Fruit fly (Drosophila melanogaster) whole organism, embryonic: Measurements from ENCODE around the gene WRNexo.
A peak's percentile ranks its signal among the peaks of the same experiment; 100 is the strongest.

ENCODE experiments used
- Antp ChIP-seq: fragments of 200-800 bp; sonication (Bioruptor generic); optimal IDR thresholded peaks from 3 replicates; lab custom pipeline; 2016; ENCODE audit warnings: missing biosample characterization, missing genetic modification characterization
- Atf-2 ChIP-seq: fragments of 200-800 bp; sonication (Bioruptor generic); optimal IDR thresholded peaks from 2 replicates; lab custom pipeline; 2016; ENCODE audit warnings: missing biosample characterization, missing genetic modification characterization
- BtbVII ChIP-seq: fragments of 200-800 bp; sonication (Bioruptor generic); optimal IDR thresholded peaks from 3 replicates; lab custom pipeline; 2017; ENCODE audit warnings: missing biosample characterization, mild to moderate bottlenecking, missing genetic modification characterization
- CG12155 ChIP-seq: fragments of 200-800 bp; sonication (Bioruptor generic); optimal IDR thresholded peaks from 3 replicates; lab custom pipeline; 2016; ENCODE audit warnings: missing biosample characterization, missing genetic modification characterization
- CG13894 ChIP-seq: fragments of 200-800 bp; sonication (Bioruptor generic); optimal IDR thresholded peaks from 3 replicates; lab custom pipeline; 2018; ENCODE audit warnings: missing biosample characterization, mild to moderate bottlenecking, missing genetic modification characterization, moderate library complexity
- CG1647 ChIP-seq: fragments of 200-800 bp; sonication (Bioruptor generic); optimal IDR thresholded peaks from 3 replicates; lab custom pipeline; 2016; ENCODE audit warnings: missing biosample characterization, missing genetic modification characterization
- CG17186 ChIP-seq: fragments of 200-800 bp; sonication (Bioruptor generic); optimal IDR thresholded peaks from 3 replicates; lab custom pipeline; 2017; ENCODE audit warnings: missing biosample characterization, missing genetic modification reagents, missing genetic modification characterization
- CG1832 ChIP-seq: fragments of 200-800 bp; sonication (Bioruptor generic); optimal IDR thresholded peaks from 2 replicates; lab custom pipeline; 2017; ENCODE audit warnings: missing biosample characterization, mild to moderate bottlenecking, missing genetic modification characterization, inconsistent platforms
- CG2120 ChIP-seq: fragments of 200-800 bp; sonication (Bioruptor generic); optimal IDR thresholded peaks from 3 replicates; lab custom pipeline; 2016; ENCODE audit warnings: missing biosample characterization, missing genetic modification characterization
- CG2712 ChIP-seq: fragments of 200-800 bp; optimal IDR thresholded peaks from 3 replicates; lab custom pipeline; 2019; ENCODE audit warnings: missing biosample characterization, mild to moderate bottlenecking, missing genetic modification characterization, moderate library complexity
- CG3065 ChIP-seq: fragments of 200-800 bp; sonication (Bioruptor generic); optimal IDR thresholded peaks from 2 replicates; lab custom pipeline; 2016; ENCODE audit warnings: missing biosample characterization, missing genetic modification characterization
- CG31224 ChIP-seq: fragments of 200-800 bp; sonication (Bioruptor generic); IDR thresholded peaks from 2 replicates; pipeline ENCODE4 v1.3.6; 2022; ENCODE audit warnings: missing biosample characterization, missing genetic modification characterization
- CG3847 ChIP-seq: fragments of 200-800 bp; sonication (Bioruptor generic); IDR thresholded peaks from 2 replicates; pipeline ENCODE4 v1.3.6; 2022; ENCODE audit warnings: missing biosample characterization, missing genetic modification characterization
- CG4424 ChIP-seq: fragments of 200-800 bp; sonication (Bioruptor generic); optimal IDR thresholded peaks from 3 replicates; lab custom pipeline; 2016; ENCODE audit warnings: missing biosample characterization, missing genetic modification characterization
- CG7357 ChIP-seq: fragments of 200-800 bp; sonication (Bioruptor generic); IDR thresholded peaks from 3 replicates; pipeline ENCODE4 v1.3.6; 2022; ENCODE audit warnings: missing biosample characterization, missing genetic modification characterization
- CG8290 ChIP-seq, 3 experiments: fragments of 200-800 bp; sonication (Bioruptor generic); optimal IDR thresholded peaks; 2 replicates each; lab custom pipeline; 2016 to 2019; ENCODE audit warnings: missing biosample characterization in 3 of 3, missing genetic modification characterization in 3 of 3, mild to moderate bottlenecking in 2 of 3, moderate library complexity in 1 of 3
- CG9215 ChIP-seq: fragments of 200-800 bp; sonication (Bioruptor generic); IDR thresholded peaks from 2 replicates; pipeline ENCODE4 v1.3.6; 2022; ENCODE audit warnings: missing biosample characterization, missing genetic modification characterization
- CG9876 ChIP-seq: fragments of 200-800 bp; sonication (Bioruptor generic); optimal IDR thresholded peaks from 2 replicates; lab custom pipeline; 2016; ENCODE audit warnings: missing biosample characterization, missing genetic modification characterization
- Camta ChIP-seq: fragments of 200-800 bp; sonication (Bioruptor generic); optimal IDR thresholded peaks from 2 replicates; lab custom pipeline; 2016; ENCODE audit warnings: missing biosample characterization, missing genetic modification characterization
- Chrac-16 ChIP-seq: fragments of 200-800 bp; sonication (Bioruptor generic); optimal IDR thresholded peaks from 3 replicates; lab custom pipeline; 2016; ENCODE audit warnings: missing biosample characterization, missing genetic modification characterization
- Deaf1 ChIP-seq: fragments of 200-800 bp; optimal IDR thresholded peaks from 3 replicates; lab custom pipeline; 2019; ENCODE audit warnings: missing biosample characterization, mild to moderate bottlenecking, missing genetic modification characterization, moderate library complexity
- Gsc ChIP-seq: fragments of 200-800 bp; sonication (Bioruptor generic); IDR thresholded peaks from 2 replicates; pipeline ENCODE4 v1.3.6; 2022; ENCODE audit warnings: missing biosample characterization, missing genetic modification characterization
- Hmr ChIP-seq: fragments of 200-800 bp; sonication (Bioruptor generic); optimal IDR thresholded peaks from 3 replicates; lab custom pipeline; 2017; ENCODE audit warnings: mild to moderate bottlenecking, missing biosample characterization, missing genetic modification reagents, missing genetic modification characterization
- Oaz ChIP-seq: fragments of 200-800 bp; sonication (Bioruptor generic); IDR thresholded peaks from 2 replicates; pipeline ENCODE4 v1.3.6; 2022; ENCODE audit warnings: missing biosample characterization, missing genetic modification characterization
- Ptx1 ChIP-seq: fragments of 200-800 bp; sonication (Bioruptor generic); IDR thresholded peaks from 2 replicates; pipeline ENCODE4 v1.3.6; 2022; ENCODE audit warnings: missing biosample characterization, missing genetic modification characterization
- Ravus ChIP-seq: fragments of 200-800 bp; sonication (Bioruptor generic); IDR thresholded peaks from 2 replicates; pipeline ENCODE4 v1.3.6; 2022; ENCODE audit warnings: missing biosample characterization, missing genetic modification characterization
- Taf1 ChIP-seq: fragments of 200-800 bp; sonication (Bioruptor generic); IDR thresholded peaks from 2 replicates; pipeline ENCODE4 v1.3.6; 2022; ENCODE audit warnings: missing biosample characterization, missing genetic modification characterization
- Trl ChIP-seq, 3 experiments: fragments of >200 bp in 2 of 3; fragments of 200-800 bp in 1 of 3; sonication (Bioruptor generic) in 1 of 3; optimal IDR thresholded peaks; 2 replicates in 1 of 3; 3 replicates in 2 of 3; lab custom pipeline; 2016 to 2017; ENCODE audit warnings: missing biosample characterization in 1 of 3, missing genetic modification characterization in 1 of 3
- ac ChIP-seq: fragments of 200-800 bp; sonication (Bioruptor generic); optimal IDR thresholded peaks from 3 replicates; lab custom pipeline; 2017; ENCODE audit warnings: missing biosample characterization, mild to moderate bottlenecking, missing genetic modification characterization
- ato ChIP-seq: fragments of 200-800 bp; sonication (Bioruptor generic); IDR thresholded peaks from 2 replicates; pipeline ENCODE4 v1.3.6; 2022; ENCODE audit warnings: missing biosample characterization, missing genetic modification characterization; ENCODE audit not compliant: partially characterized antibody
- bab2 ChIP-seq: fragments of 200-800 bp; sonication (Bioruptor generic); optimal IDR thresholded peaks from 2 replicates; lab custom pipeline; 2016; ENCODE audit warnings: missing biosample characterization, missing genetic modification characterization
- chm ChIP-seq: fragments of 200-800 bp; sonication (Bioruptor generic); IDR thresholded peaks from 2 replicates; pipeline ENCODE4 v1.3.6; 2022; ENCODE audit warnings: missing biosample characterization, missing genetic modification characterization
- ci ChIP-seq: fragments of 200-800 bp; sonication (Bioruptor generic); IDR thresholded peaks from 3 replicates; pipeline ENCODE4 v1.3.6; 2022; ENCODE audit warnings: missing biosample characterization, missing genetic modification characterization
- dan ChIP-seq: fragments of 200-800 bp; sonication (Bioruptor generic); IDR thresholded peaks from 2 replicates; pipeline ENCODE4 v1.3.6; 2022; ENCODE audit warnings: missing biosample characterization, missing genetic modification characterization
- dimm ChIP-seq: fragments of 200-800 bp; sonication (Bioruptor generic); IDR thresholded peaks from 2 replicates; pipeline ENCODE4 v1.3.6; 2022; ENCODE audit warnings: missing biosample characterization, missing genetic modification characterization
- emc ChIP-seq: fragments of 200-800 bp; sonication (Bioruptor generic); optimal IDR thresholded peaks from 2 replicates; lab custom pipeline; 2016; ENCODE audit warnings: missing biosample characterization, missing genetic modification characterization
- esg ChIP-seq: fragments of 200-800 bp; sonication (Bioruptor generic); conservative IDR thresholded peaks from 2 replicates; pipeline ENCODE4 v1.3.6; 2022; ENCODE audit warnings: missing biosample characterization, missing genetic modification characterization
- gem ChIP-seq: fragments of 200-800 bp; sonication (Bioruptor generic); optimal IDR thresholded peaks from 2 replicates; lab custom pipeline; 2019; ENCODE audit warnings: missing biosample characterization, mild to moderate bottlenecking, missing genetic modification characterization, moderate library complexity
- gsb-n ChIP-seq: fragments of 200-800 bp; sonication (Bioruptor generic); optimal IDR thresholded peaks from 3 replicates; lab custom pipeline; 2018; ENCODE audit warnings: missing biosample characterization, mild to moderate bottlenecking, missing genetic modification characterization
- inv ChIP-seq: fragments of 200-800 bp; sonication (Bioruptor generic); IDR thresholded peaks from 2 replicates; pipeline ENCODE4 v1.3.6; 2022; ENCODE audit warnings: missing biosample characterization, missing genetic modification characterization; ENCODE audit not compliant: partially characterized antibody
- lab ChIP-seq: fragments of 200-800 bp; sonication (Bioruptor generic); optimal IDR thresholded peaks from 3 replicates; lab custom pipeline; 2017; ENCODE audit warnings: missing biosample characterization, missing genetic modification characterization, mild to moderate bottlenecking, moderate library complexity, missing genetic modification reagents
- nerfin-2 ChIP-seq: fragments of 200-800 bp; sonication (Bioruptor generic); IDR thresholded peaks from 2 replicates; pipeline ENCODE4 v1.3.6; 2022; ENCODE audit warnings: missing biosample characterization, missing genetic modification characterization; ENCODE audit not compliant: partially characterized antibody
- pros ChIP-seq: fragments of 200-800 bp; sonication (Bioruptor generic); optimal IDR thresholded peaks from 3 replicates; lab custom pipeline; 2019; ENCODE audit warnings: missing biosample characterization, mild to moderate bottlenecking, missing genetic modification characterization, moderate library complexity
- psq ChIP-seq: fragments of 200-800 bp; sonication (Bioruptor generic); optimal IDR thresholded peaks from 2 replicates; lab custom pipeline; 2017; ENCODE audit warnings: missing biosample characterization, missing genetic modification characterization
- sd ChIP-seq: fragments of 200-800 bp; sonication (Bioruptor generic); optimal IDR thresholded peaks from 3 replicates; lab custom pipeline; 2018; ENCODE audit warnings: missing biosample characterization, mild to moderate bottlenecking, missing genetic modification characterization, moderate library complexity
- so ChIP-seq: fragments of 200-800 bp; sonication (Bioruptor generic); IDR thresholded peaks from 3 replicates; pipeline ENCODE4 v1.3.6; 2022; ENCODE audit warnings: missing biosample characterization, missing genetic modification characterization
- sug ChIP-seq: fragments of 200-800 bp; optimal IDR thresholded peaks from 2 replicates; lab custom pipeline; 2019; ENCODE audit warnings: missing biosample characterization, mild to moderate bottlenecking, missing genetic modification characterization, moderate library complexity
- tup ChIP-seq: fragments of 200-800 bp; sonication (Bioruptor generic); optimal IDR thresholded peaks from 2 replicates; lab custom pipeline; 2016; ENCODE audit warnings: missing biosample characterization, mild to moderate bottlenecking, missing genetic modification characterization, moderate library complexity
- vnd ChIP-seq: fragments of 200-800 bp; sonication (Bioruptor generic); IDR thresholded peaks from 3 replicates; pipeline ENCODE4 v1.3.6; 2022; ENCODE audit warnings: missing biosample characterization, missing genetic modification characterization; ENCODE audit not compliant: partially characterized antibody
- zfh2 ChIP-seq: fragments of 200-800 bp; sonication (Bioruptor generic); optimal IDR thresholded peaks from 2 replicates; lab custom pipeline; 2016; ENCODE audit warnings: missing biosample characterization, missing genetic modification characterization

The WRNexo gene

DNA sequence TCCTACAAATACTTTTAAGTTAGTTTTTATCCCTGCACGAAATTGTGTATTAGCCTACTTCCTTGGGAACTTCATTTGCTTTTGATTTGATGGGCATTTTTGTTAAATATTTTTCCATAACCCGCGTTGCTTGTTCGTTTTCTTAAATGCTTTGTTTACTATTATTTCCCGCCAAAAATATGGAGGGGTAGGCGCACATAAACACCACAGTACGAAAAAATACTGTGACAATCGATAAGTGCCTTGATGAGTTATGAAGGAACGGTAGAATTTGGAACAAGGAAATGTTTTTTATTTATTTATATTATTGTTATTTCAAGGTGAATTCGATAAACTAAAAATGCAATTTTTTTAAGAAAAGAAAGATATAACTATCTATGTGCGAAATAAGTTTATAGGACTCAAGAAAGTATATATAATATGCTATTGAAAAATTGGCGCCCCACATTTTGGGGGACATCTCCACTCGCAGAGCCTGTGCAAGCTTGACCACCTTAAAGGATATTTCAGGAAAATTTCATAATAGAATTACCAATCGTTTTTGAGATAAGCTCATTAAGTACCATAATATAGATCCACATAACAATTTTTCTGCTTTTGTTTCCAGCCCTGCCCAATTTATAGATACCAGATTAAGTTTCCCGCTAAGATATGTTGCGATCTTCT, at the start of gene WRNexo, which contains the start of gene Nup43 (continued):
- TF ChIP-seq CG8290 (GFP tag; optimal IDR thresholded peaks at IDR 0.05; lab: Kevin White, UChicago) (no peak), CG8290 (tag; optimal IDR thresholded peaks at IDR 0.05; lab: Kevin White, UChicago) (no peak), CG13894 (tag; lab: Kevin White, UChicago) (no peak), Hmr (GFP tag; lab: Kevin White, UChicago) (peak; percentile 35), ato (GFP tag; lab: Robert Waterston, UW) (no peak), tup (GFP tag; lab: Kevin White, UChicago) (no peak), CG31224 (GFP tag; lab: Robert Waterston, UW) (peak; percentile 55), nerfin-2 (GFP tag; lab: Robert Waterston, UW) (no peak), Ptx1 (GFP tag; lab: Robert Waterston, UW) (peak; percentile 50), Deaf1 (tag; lab: Kevin White, UChicago) (no peak), Gsc (no peak), CG17186 (GFP tag; lab: Kevin White, UChicago) (no peak), CG12155 (GFP tag; lab: Kevin White, UChicago) (peak; percentile 40), Ravus (GFP tag; lab: Robert Waterston, UW) (no peak), Chrac-16 (peak; percentile 19), CG3065 (GFP tag; lab: Kevin White, UChicago) (no peak), emc (GFP tag; lab: Kevin White, UChicago) (no peak), CG2120 (GFP tag; lab: Kevin White, UChicago) (peak; percentile 55), vnd (no peak), esg (no peak), CG9215 (GFP tag; lab: Robert Waterston, UW) (0 out of 2 replicates have a peak, but pooled peaks have one; percentile 10), Antp (GFP tag; lab: Kevin White, UChicago) (peak; percentile 41), Oaz (GFP tag; lab: Robert Waterston, UW) (no peak), pros (GFP tag; lab: Kevin White, UChicago) (no peak), gem (tag; lab: Kevin White, UChicago) (peak; percentile 61), so (GFP tag; lab: Robert Waterston, UW) (no peak), CG4424 (GFP tag; lab: Kevin White, UChicago) (peak; percentile 49), CG9876 (GFP tag; lab: Kevin White, UChicago) (no peak), CG7357 (0 out of 3 replicates have a peak, but pooled peaks have one; percentile 23), chm (no peak), sd (no peak), psq (no peak), CG2712 (tag; lab: Kevin White, UChicago) (peak; percentile 53), bab2 (peak; percentile 32), Camta (GFP tag; lab: Kevin White, UChicago) (peak; percentile 3), ac (GFP tag; lab: Kevin White, UChicago) (no peak), sug (tag; lab: Kevin White, UChicago) (no peak), dan (GFP tag; lab: Robert Waterston, UW) (no peak), dimm (GFP tag; lab: Robert Waterston, UW) (no peak), BtbVII (GFP tag; lab: Kevin White, UChicago) (no peak), Atf-2 (no peak), Trl (optimal IDR thresholded peaks at IDR 0.05; lab: Kevin White, UChicago) (no peak), Trl (GFP tag; optimal IDR thresholded peaks at IDR 0.05; lab: Kevin White, UChicago) (no peak), ci (no peak; the same call in 2 of the 3 replicates), CG3847 (GFP tag; lab: Robert Waterston, UW) (peak; percentile 57), CG1832 (GFP tag; lab: Kevin White, UChicago) (no peak), CG1647 (peak; percentile 11), lab (no peak), Taf1 (GFP tag; lab: Robert Waterston, UW) (no peak), inv (GFP tag; lab: Robert Waterston, UW) (no peak), gsb-n (tag; lab: Kevin White, UChicago) (no peak), zfh2 (GFP tag; lab: Kevin White, UChicago) (peak; percentile 52)
